Fruit fly (Drosophila melanogaster): ENCODE measurements around the gene CG32204.
A peak's percentile ranks its signal among the peaks of the same experiment; 100 is the strongest.

Gene CG32204

dm6 chr3L:18945938-18946337 lies at the start of gene CG32204:
Gene CG32204, minus strand, starts transcription at chr3L:18946038.
- TF ChIP-seq sob (GFP tag; IDR thresholded peaks at IDR 0.05) (no peak), scrt (GFP tag; optimal IDR thresholded peaks at IDR 0.05) (peak; percentile 46), Ets65A (GFP tag) (peak; percentile 82), chinmo (GFP tag; IDR thresholded peaks at IDR 0.05; ENCODE audit: partially characterized antibody) (0 out of 4 replicates have a peak, but pooled peaks have one; percentile 24), CG2712 (tag; optimal IDR thresholded peaks at IDR 0.05) (no peak), Dp (GFP tag; optimal IDR thresholded peaks at IDR 0.05) (no peak), Deaf1 (tag; optimal IDR thresholded peaks at IDR 0.05) (peak; percentile 82), abd-A (tag; optimal IDR thresholded peaks at IDR 0.05) (peak; percentile 23)

DNA sequence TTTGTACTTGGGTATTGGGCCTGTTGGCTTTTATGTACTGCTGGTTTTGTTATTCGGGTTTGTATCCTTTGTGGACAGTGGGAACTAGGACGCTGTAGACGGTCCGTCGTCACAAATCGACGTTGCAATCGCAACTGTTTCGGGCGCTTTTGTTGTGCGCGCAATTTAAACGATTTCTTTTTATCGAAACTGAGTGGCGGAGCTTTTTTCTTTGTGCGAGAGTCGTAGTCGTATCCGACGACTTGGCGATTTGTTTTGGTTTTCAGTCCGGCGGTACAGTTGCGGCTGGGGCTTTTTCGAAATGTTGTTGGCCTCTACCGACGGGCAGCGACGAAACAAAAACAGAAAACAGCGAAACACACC lies 49.8 kb upstream of the CG32204 start:
- no peak for TF ChIP-seq Dip3 (GFP tag; optimal IDR thresholded peaks at IDR 0.05)
- no peak for TF ChIP-seq Opbp (GFP tag; IDR thresholded peaks at IDR 0.05; ENCODE audit: partially characterized antibody)
- peak; percentile 13 for TF ChIP-seq CG10543 (GFP tag; optimal IDR thresholded peaks at IDR 0.05)
- no peak for TF ChIP-seq CG14050 (GFP tag; IDR thresholded peaks at IDR 0.05)
- TF ChIP-seq CG11723 (GFP tag; optimal IDR thresholded peaks at IDR 0.05) = no peak
- TF ChIP-seq sd (tag; optimal IDR thresholded peaks at IDR 0.05) = peak; percentile 12
- peak; percentile 13; the same call in 1 of the 2 replicates for TF ChIP-seq seq (GFP tag; IDR thresholded peaks at IDR 0.05)
- no peak for TF ChIP-seq grn (GFP tag; optimal IDR thresholded peaks at IDR 0.05)
- peak; percentile 93; the same call in 3 of the 4 replicates for TF ChIP-seq chinmo (GFP tag; IDR thresholded peaks at IDR 0.05; ENCODE audit: partially characterized antibody)
- TF ChIP-seq CG8290 (GFP tag; optimal IDR thresholded peaks at IDR 0.05) = no peak
- peak in 1 of 2 experiments; percentile 11 for TF ChIP-seq CG8290 (tag; optimal IDR thresholded peaks at IDR 0.05)
- peak; percentile 32 for TF ChIP-seq CG13894 (tag; optimal IDR thresholded peaks at IDR 0.05)
- peak; percentile 27; the same call in 1 of the 2 replicates for TF ChIP-seq bbx (GFP tag; IDR thresholded peaks at IDR 0.05; ENCODE audit: partially characterized antibody)
- TF ChIP-seq jing (GFP tag; optimal IDR thresholded peaks at IDR 0.05) = no peak
- TF ChIP-seq CTCF (GFP tag; optimal IDR thresholded peaks at IDR 0.05) = peak; percentile 51
- TF ChIP-seq Scr (GFP tag; IDR thresholded peaks at IDR 0.05; ENCODE audit: partially characterized antibody) = 0 out of 2 replicates have a peak, but pooled peaks have one; percentile 9
- no peak for TF ChIP-seq tio (GFP tag; optimal IDR thresholded peaks at IDR 0.05)
- TF ChIP-seq otp (GFP tag; IDR thresholded peaks at IDR 0.05) = 0 out of 3 replicates have a peak, but pooled peaks have one; percentile 4
- TF ChIP-seq z (GFP tag; IDR thresholded peaks at IDR 0.05) = 0 out of 3 replicates have a peak, but pooled peaks have one; percentile 25
- TF ChIP-seq amos (GFP tag; IDR thresholded peaks at IDR 0.05; ENCODE audit: partially characterized antibody) = peak; percentile 42; the same call in 1 of the 2 replicates
- TF ChIP-seq CG16779 (GFP tag; IDR thresholded peaks at IDR 0.05) = 0 out of 2 replicates have a peak, but pooled peaks have one; percentile 57
- TF ChIP-seq Hey (tag; optimal IDR thresholded peaks at IDR 0.05) = no peak
- no peak for TF ChIP-seq CG8089 (GFP tag; optimal IDR thresholded peaks at IDR 0.05)
- TF ChIP-seq ara (GFP tag; IDR thresholded peaks at IDR 0.05) = 0 out of 2 replicates have a peak, but pooled peaks have one; percentile 25
- peak; percentile 24 for TF ChIP-seq scrt (GFP tag; optimal IDR thresholded peaks at IDR 0.05)
- TF ChIP-seq CG34376 (GFP tag; optimal IDR thresholded peaks at IDR 0.05) = peak; percentile 32
- TF ChIP-seq unc-4 (GFP tag; IDR thresholded peaks at IDR 0.05; ENCODE audit: partially characterized antibody) = 0 out of 2 replicates have a peak, but pooled peaks have one; percentile 24
- peak; percentile 21 for TF ChIP-seq Dp (GFP tag; optimal IDR thresholded peaks at IDR 0.05)
- TF ChIP-seq Deaf1 (tag; optimal IDR thresholded peaks at IDR 0.05) = peak; percentile 88
- no peak for TF ChIP-seq CG7556 (GFP tag; optimal IDR thresholded peaks at IDR 0.05)
- TF ChIP-seq E2f2 (GFP tag; IDR thresholded peaks at IDR 0.05) = peak; percentile 56
- no peak for TF ChIP-seq ac (GFP tag; optimal IDR thresholded peaks at IDR 0.05)
- no peak for TF ChIP-seq CG2889 (GFP tag; IDR thresholded peaks at IDR 0.05)
- TF ChIP-seq CG7372 (GFP tag; IDR thresholded peaks at IDR 0.05) = peak; percentile 28; the same call in 1 of the 2 replicates
- 0 out of 3 replicates have a peak, but pooled peaks have one; percentile 26 for TF ChIP-seq CG34224 (GFP tag; IDR thresholded peaks at IDR 0.05; ENCODE audit: partially characterized antibody)
- TF ChIP-seq CG17829 (tag; optimal IDR thresholded peaks at IDR 0.05) = no peak
- TF ChIP-seq ci (GFP tag; IDR thresholded peaks at IDR 0.05) = peak; percentile 15; the same call in 1 of the 3 replicates
- TF ChIP-seq CG13287 (GFP tag; IDR thresholded peaks at IDR 0.05; ENCODE audit: partially characterized antibody) = peak; percentile 32; the same call in 1 of the 2 replicates
- no peak for TF ChIP-seq fd3F (GFP tag; optimal IDR thresholded peaks at IDR 0.05)
- TF ChIP-seq CG14441 (GFP tag; IDR thresholded peaks at IDR 0.05) = no peak
- TF ChIP-seq wdn (GFP tag; IDR thresholded peaks at IDR 0.05) = peak; percentile 77
- no peak for TF ChIP-seq yki (optimal IDR thresholded peaks at IDR 0.05)
- peak; percentile 13 for TF ChIP-seq abd-A (tag; optimal IDR thresholded peaks at IDR 0.05)
- TF ChIP-seq Bgb (GFP tag; IDR thresholded peaks at IDR 0.05; ENCODE audit: partially characterized antibody) = peak; percentile 22; the same call in 1 of the 2 replicates
- no peak for TF ChIP-seq kah (GFP tag; optimal IDR thresholded peaks at IDR 0.05)

Measured in whole organism, embryonic.